Fruit fly (Drosophila melanogaster): ENCODE data around the gene Paics.

- no peak for TF ChIP-seq Myc (optimal IDR thresholded peaks at IDR 0.05)
- TF ChIP-seq psq (optimal IDR thresholded peaks at IDR 0.05): no peak
- TF ChIP-seq ttk (optimal IDR thresholded peaks at IDR 0.05): no peak
- TF ChIP-seq Sin3A (optimal IDR thresholded peaks at IDR 0.05): no peak
Measured at dm6 chrX:12739789-12740188, 20.6 kb downstream of the Paics start.
